Fruit fly (Drosophila melanogaster): ENCODE results near the gene CG13023.

The CG13023 gene

DNA sequence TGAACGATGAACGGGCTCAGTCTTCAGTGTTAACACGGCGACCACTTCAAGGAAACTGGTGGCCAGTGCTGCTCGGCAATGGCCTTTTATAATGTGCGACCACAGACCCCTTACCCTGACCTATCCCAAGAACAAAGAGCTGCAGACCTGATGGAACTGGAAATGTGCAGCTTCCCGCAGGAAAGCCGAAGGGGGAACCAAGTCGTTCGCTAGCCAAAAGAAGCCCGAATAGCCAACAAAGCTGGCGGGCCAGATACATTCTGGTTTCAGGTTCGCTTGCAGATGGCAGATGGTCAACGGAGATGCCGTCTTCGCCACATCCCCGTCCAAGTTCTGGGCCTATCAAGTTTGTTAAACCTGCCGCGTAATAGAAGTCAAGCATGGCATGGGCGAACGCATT, at the start of gene CG13023:
Gene CG13023, minus strand, starts transcription at position 60 of the 400 bp plus-strand sequence.
- no peak for TF ChIP-seq Fer2 (tag; optimal IDR thresholded peaks at IDR 0.05)
- peak; percentile 62 for TF ChIP-seq nom (GFP tag; optimal IDR thresholded peaks at IDR 0.05)

DNA sequence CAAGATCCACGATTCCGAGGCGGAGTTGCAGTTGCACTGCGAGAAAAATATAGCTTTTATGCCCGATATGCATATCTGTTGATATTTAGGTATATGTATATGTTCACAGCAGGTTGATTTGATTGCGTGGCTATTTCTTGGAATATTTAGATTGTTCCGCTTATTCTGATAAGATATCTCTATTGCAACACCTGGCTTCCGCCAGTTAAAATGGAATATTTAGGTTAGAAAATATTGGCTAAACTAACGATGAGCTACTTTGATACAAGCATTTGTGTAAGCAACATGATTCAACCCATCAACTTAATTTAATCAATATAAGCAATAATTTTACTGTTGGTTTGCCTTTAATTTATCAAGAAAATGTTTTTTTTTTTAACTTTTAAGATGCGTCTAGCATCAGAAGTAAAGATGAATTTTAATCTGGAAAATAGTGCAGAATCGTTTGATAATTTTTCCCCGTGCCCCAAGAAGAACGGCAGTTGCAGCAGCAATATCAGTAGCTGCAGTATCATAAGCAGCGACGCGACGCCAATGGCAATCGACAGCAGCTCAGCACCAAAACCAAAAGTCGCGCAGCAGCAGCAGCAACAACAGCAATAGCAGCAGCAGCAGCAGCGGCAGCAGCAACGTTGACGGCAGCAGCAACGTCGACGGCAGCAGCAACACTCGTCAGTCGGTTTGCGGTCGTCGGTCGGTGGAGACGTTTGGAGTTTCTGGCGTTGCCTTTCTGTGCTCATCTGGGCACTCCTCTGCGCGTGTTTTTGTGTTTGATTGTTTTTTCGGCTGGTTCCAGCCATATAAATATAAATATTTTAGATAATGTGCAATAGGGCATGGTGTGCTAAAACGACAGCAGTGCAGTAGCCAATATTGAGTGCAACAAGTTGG, 48.6 kb upstream of the CG13023 start:
- TF ChIP-seq Dbx (GFP tag; IDR thresholded peaks at IDR 0.05) (0 out of 3 replicates have a peak, but pooled peaks have one; percentile 10), zen2 (GFP tag; IDR thresholded peaks at IDR 0.05; ENCODE audit: partially characterized antibody) (0 out of 3 replicates have a peak, but pooled peaks have one; percentile 28), cato (GFP tag; optimal IDR thresholded peaks at IDR 0.05; ENCODE audit: borderline replicate concordance) (no peak), CG10979 (tag; optimal IDR thresholded peaks at IDR 0.05) (peak; percentile 26), CG14860 (GFP tag; IDR thresholded peaks at IDR 0.05; ENCODE audit: partially characterized antibody) (0 out of 3 replicates have a peak, but pooled peaks have one; percentile 41), lola (GFP tag; optimal IDR thresholded peaks at IDR 0.05) (peak in 1 of 3 experiments; percentile 65), CG8388 (GFP tag; optimal IDR thresholded peaks at IDR 0.05) (peak; percentile 7), CG15514 (GFP tag; optimal IDR thresholded peaks at IDR 0.05) (no peak), CG34422 (GFP tag; IDR thresholded peaks at IDR 0.05) (0 out of 3 replicates have a peak, but pooled peaks have one; percentile 8), gem (tag; optimal IDR thresholded peaks at IDR 0.05) (peak; percentile 38), CG1602 (GFP tag; optimal IDR thresholded peaks at IDR 0.05) (peak; percentile 8), ewg (GFP tag; optimal IDR thresholded peaks at IDR 0.05) (no peak), Mad (GFP tag; optimal IDR thresholded peaks at IDR 0.05) (no peak), Pdp1 (GFP tag; optimal IDR thresholded peaks at IDR 0.05) (peak in 1 of 2 experiments; percentile 7), CTCF (GFP tag; optimal IDR thresholded peaks at IDR 0.05) (no peak), phol (tag; optimal IDR thresholded peaks at IDR 0.05) (peak; percentile 25), Med (GFP tag) (peak; percentile 89), ATbp (GFP tag; optimal IDR thresholded peaks at IDR 0.05) (peak; percentile 24), bbx (GFP tag; IDR thresholded peaks at IDR 0.05; ENCODE audit: partially characterized antibody) (peak; percentile 39; the same call in 1 of the 2 replicates), CG17361 (GFP tag; IDR thresholded peaks at IDR 0.05) (peak; percentile 66; the same call in 1 of the 3 replicates), schlank (tag; optimal IDR thresholded peaks at IDR 0.05) (no peak), peb (GFP tag; IDR thresholded peaks at IDR 0.05) (no peak), sc (optimal IDR thresholded peaks at IDR 0.05) (no peak), sc (GFP tag; optimal IDR thresholded peaks at IDR 0.05) (peak; percentile 27), E2f2 (GFP tag; IDR thresholded peaks at IDR 0.05) (no peak), CG13287 (GFP tag; IDR thresholded peaks at IDR 0.05; ENCODE audit: partially characterized antibody) (peak; percentile 39; the same call in 1 of the 2 replicates), ara (GFP tag; IDR thresholded peaks at IDR 0.05) (no peak), dmrt99B (tag; optimal IDR thresholded peaks at IDR 0.05) (peak; percentile 11), jumu (GFP tag; optimal IDR thresholded peaks at IDR 0.05) (no peak), YL-1 (GFP tag; optimal IDR thresholded peaks at IDR 0.05) (no peak), NK7.1 (GFP tag; optimal IDR thresholded peaks at IDR 0.05) (no peak), CG4820 (GFP tag; optimal IDR thresholded peaks at IDR 0.05) (peak; percentile 6), sens (GFP tag) (peak; percentile 75), CG1603 (tag; optimal IDR thresholded peaks at IDR 0.05) (no peak), lov (optimal IDR thresholded peaks at IDR 0.05) (no peak), lov (GFP tag; IDR thresholded peaks at IDR 0.05) (0 out of 3 replicates have a peak, but pooled peaks have one; percentile 52), Neu2 (GFP tag; optimal IDR thresholded peaks at IDR 0.05; ENCODE audit: borderline replicate concordance) (no peak), CG42726 (GFP tag; IDR thresholded peaks at IDR 0.05; ENCODE audit: partially characterized antibody) (0 out of 2 replicates have a peak, but pooled peaks have one; percentile 14), kni (GFP tag; optimal IDR thresholded peaks at IDR 0.05) (no peak), gfzf (GFP tag; optimal IDR thresholded peaks at IDR 0.05) (no peak), CG1792 (GFP tag; optimal IDR thresholded peaks at IDR 0.05) (no peak), amos (GFP tag; IDR thresholded peaks at IDR 0.05; ENCODE audit: partially characterized antibody) (peak; percentile 28; the same call in 1 of the 2 replicates), chm (GFP tag; IDR thresholded peaks at IDR 0.05) (peak; percentile 76; the same call in 1 of the 2 replicates)
